Worm (Caenorhabditis elegans): ENCODE data around the gene nhr-7.
"Not testable (repeated sequence)": the region's sequence is repeated elsewhere in the genome, so short reads cannot be mapped to it uniquely, and the experiment has no call there.

nhr-7 gene

ce11 chrIV:11261535-11261934 lies 9.6 kb downstream of the nhr-7 start, which contains the start of gene F54D1.1:
Gene F54D1.1 (plus strand): TSS chrIV:11261835.
- peak; percentile 28 for TF ChIP-seq fkh-8 (tag; optimal IDR thresholded peaks at IDR 0.05)
- TF ChIP-seq efl-3 (GFP tag; optimal IDR thresholded peaks at IDR 0.05): no peak
- TF ChIP-seq dsc-1 (tag; optimal IDR thresholded peaks at IDR 0.05): peak; percentile 70

- TF ChIP-seq snpc-4 (tag; optimal IDR thresholded peaks at IDR 0.05): no peak
- TF ChIP-seq efl-1 (optimal IDR thresholded peaks at IDR 0.05): no peak
- peak in 1 of 2 experiments; percentile 72 for TF ChIP-seq efl-1 (GFP tag; optimal IDR thresholded peaks at IDR 0.05 in 1 of 2)
- TF ChIP-seq unc-30 (tag; optimal IDR thresholded peaks at IDR 0.05): no peak
- TF ChIP-seq mab-9 (GFP tag; IDR thresholded peaks at IDR 0.05): no peak
- TF ChIP-seq ceh-8 (GFP tag; optimal IDR thresholded peaks at IDR 0.05): no peak
- TF ChIP-seq mef-2 (tag; optimal IDR thresholded peaks at IDR 0.05): no peak
- TF ChIP-seq fkh-4 (tag; optimal IDR thresholded peaks at IDR 0.05; ENCODE audit: borderline replicate concordance): no peak
- no peak for TF ChIP-seq mep-1 (tag; optimal IDR thresholded peaks at IDR 0.05)
Measured at ce11 chrIV:11260544-11261227, 10.5 kb downstream of the nhr-7 start, which contains the start of gene C05C12.5. Gene C05C12.5 (minus strand): TSS chrIV:11261185.

ce11 chrIV:11259485-11259972 lies 11.6 kb downstream of the nhr-7 start, which contains the start of gene gtl-1:
Gene gtl-1 (minus strand): TSS chrIV:11259535.
- peak; percentile 52 for TF ChIP-seq elt-2 (tag; optimal IDR thresholded peaks at IDR 0.05)
- no peak for TF ChIP-seq hlh-4 (tag; optimal IDR thresholded peaks at IDR 0.05)
- no peak for TF ChIP-seq efl-1 (optimal IDR thresholded peaks at IDR 0.05)
- peak in 1 of 2 experiments; percentile 49 for TF ChIP-seq efl-1 (GFP tag; optimal IDR thresholded peaks at IDR 0.05 in 1 of 2)

DNA sequence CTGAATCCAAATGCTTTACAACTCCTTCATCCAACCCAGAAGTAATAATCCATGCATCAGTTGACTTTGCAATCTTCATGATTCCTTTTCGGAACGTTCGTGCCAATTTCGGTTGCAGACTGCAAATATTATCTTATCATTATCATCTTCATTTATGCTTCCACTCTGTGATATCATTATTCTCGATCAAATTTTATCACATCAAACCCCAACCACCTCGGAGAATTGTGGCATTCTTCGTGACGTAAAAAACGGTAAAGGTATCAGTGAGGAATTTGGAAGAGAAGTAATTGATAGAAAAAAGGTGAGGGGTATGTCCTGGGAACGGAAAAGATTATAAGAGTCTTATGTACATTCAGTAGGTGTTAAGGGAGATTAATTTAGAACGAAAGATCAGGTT lies 13.7 kb downstream of the nhr-7 start:
- no peak for TF ChIP-seq egl-13 (tag; optimal IDR thresholded peaks at IDR 0.05)
- no peak for TF ChIP-seq nhr-90 (tag; optimal IDR thresholded peaks at IDR 0.05; ENCODE audit: poor library complexity)
- TF ChIP-seq hlh-17 (GFP tag; optimal IDR thresholded peaks at IDR 0.05; ENCODE audit: borderline replicate concordance): no peak
- no peak for TF ChIP-seq sptf-1 (tag; optimal IDR thresholded peaks at IDR 0.05)
- TF ChIP-seq elt-2 (tag; optimal IDR thresholded peaks at IDR 0.05): peak; percentile 66
- TF ChIP-seq tlp-1 (tag; optimal IDR thresholded peaks at IDR 0.05): peak; percentile 7
- peak; percentile 73 for TF ChIP-seq pqm-1 (tag; optimal IDR thresholded peaks at IDR 0.05)
- no peak for TF ChIP-seq nhr-47 (tag; optimal IDR thresholded peaks at IDR 0.05)

DNA sequence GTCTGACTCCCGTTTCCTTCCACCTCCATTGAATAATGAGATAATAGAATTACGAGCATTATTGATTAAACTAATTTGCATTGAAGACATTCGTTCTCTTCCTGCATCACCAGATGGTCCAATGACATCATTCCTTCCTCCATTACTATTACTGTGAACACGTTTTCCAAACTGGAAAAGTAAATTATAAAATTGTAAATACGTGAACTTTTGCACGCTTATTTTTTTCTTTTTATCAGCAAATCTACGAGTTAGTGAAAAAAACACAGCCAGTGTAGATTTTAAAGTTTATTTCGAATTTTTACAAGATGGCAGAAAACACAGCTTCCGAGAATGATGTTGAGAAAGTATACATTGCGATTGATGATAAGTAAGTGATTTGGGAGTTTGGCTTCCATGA lies 17.5 kb downstream of the nhr-7 start, which contains the start of gene C05C12.1:
TSS of gene C05C12.1 (plus strand) at position 301 of the 400 bp plus-strand sequence.
- TF ChIP-seq efl-1 (optimal IDR thresholded peaks at IDR 0.05): not testable (repeated sequence)
- peak in 1 of 2 experiments; percentile 8 for TF ChIP-seq efl-1 (GFP tag; optimal IDR thresholded peaks at IDR 0.05 in 1 of 2)

DNA sequence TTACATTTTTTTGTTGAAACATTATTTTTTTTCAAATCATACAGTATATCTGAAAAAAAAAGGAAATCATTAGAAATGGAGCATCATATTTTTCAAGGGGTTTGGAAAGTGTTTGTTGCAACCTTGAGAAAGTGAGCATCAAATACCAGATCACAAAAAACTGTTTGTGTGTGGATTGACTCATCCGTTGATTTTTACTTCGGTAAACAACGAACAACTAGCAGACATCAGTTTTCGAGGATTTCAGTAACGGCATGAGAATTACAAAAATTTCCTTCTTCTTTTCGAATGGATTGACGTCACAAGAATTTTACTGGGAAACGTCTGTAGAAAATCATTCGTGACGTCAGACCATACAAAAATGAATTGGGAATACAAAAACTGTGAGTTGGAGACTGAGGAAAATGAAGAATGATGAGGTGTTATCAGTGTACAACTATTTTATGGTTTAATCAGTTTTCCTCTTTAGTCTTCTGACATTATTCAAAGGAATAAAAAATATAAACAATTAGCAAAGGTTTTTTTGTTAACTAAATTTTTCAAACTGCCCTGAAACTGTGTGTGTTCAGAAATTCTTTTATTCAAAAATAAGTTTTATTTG lies 23.0 kb downstream of the nhr-7 start, which contains the start of gene C05C12.4:
TSS of gene C05C12.4 (minus strand) at position 51 of the 601 bp plus-strand sequence.
- TF ChIP-seq ceh-90 (tag; optimal IDR thresholded peaks at IDR 0.05) (no peak), elt-2 (tag; optimal IDR thresholded peaks at IDR 0.05) (peak; percentile 18), efl-1 (optimal IDR thresholded peaks at IDR 0.05) (no peak), efl-1 (GFP tag; optimal IDR thresholded peaks at IDR 0.05 in 1 of 2) (peak in 1 of 2 experiments; percentile 14)

ce11 chrIV:11247434-11247833 lies 23.7 kb downstream of the nhr-7 start:
- TF ChIP-seq dsc-1 (tag; optimal IDR thresholded peaks at IDR 0.05): no peak
- peak; percentile 26 for TF ChIP-seq C16A3.4 (tag; optimal IDR thresholded peaks at IDR 0.05)

DNA sequence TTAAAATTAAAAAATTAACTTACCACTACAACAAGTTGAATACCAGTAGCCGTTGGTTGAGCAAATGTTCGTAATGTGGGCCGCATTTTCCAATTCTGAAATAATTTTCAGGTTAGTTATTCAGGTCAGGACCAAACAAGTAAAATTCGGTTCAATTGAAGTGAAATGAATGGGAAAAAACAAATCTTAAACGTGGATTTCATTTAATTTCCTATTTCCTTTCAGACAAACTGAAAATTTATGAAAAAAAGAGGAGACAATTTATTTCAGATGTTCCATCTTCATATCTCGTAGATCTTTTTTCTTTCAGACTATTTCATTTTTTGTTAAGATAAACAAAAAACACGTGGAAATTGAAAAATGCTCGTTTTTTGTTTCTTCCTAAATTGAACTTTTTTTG lies 29.8 kb downstream of the nhr-7 start, which contains the start of gene C05C12.6:
TSS of gene C05C12.6 (minus strand) at position 101 of the 400 bp plus-strand sequence.
- TF ChIP-seq fkh-10 (GFP tag; optimal IDR thresholded peaks at IDR 0.05): no peak
- TF ChIP-seq aha-1 (tag; optimal IDR thresholded peaks at IDR 0.05): no peak
- TF ChIP-seq elt-2 (tag; optimal IDR thresholded peaks at IDR 0.05): no peak
- no peak for TF ChIP-seq ztf-4 (tag; optimal IDR thresholded peaks at IDR 0.05)
- TF ChIP-seq lir-3 (tag; optimal IDR thresholded peaks at IDR 0.05; ENCODE audit: poor library complexity): no peak
- no peak for TF ChIP-seq dsc-1 (tag; optimal IDR thresholded peaks at IDR 0.05)
- TF ChIP-seq lin-14 (GFP tag; optimal IDR thresholded peaks at IDR 0.05): no peak
- no peak for TF ChIP-seq tbx-2 (tag; optimal IDR thresholded peaks at IDR 0.05)
